Worm (Caenorhabditis elegans) whole organism, L3 larva: Measurements from ENCODE around the gene kup-1.

Source experiments
- ZK546.5 ChIP-seq: sonication (generic microtip); optimal IDR thresholded peaks from 2 replicates; lab custom pipeline; 2017; ENCODE audit warnings: missing biosample characterization, missing genetic modification characterization
- egl-27 ChIP-seq: sonication (generic microtip); optimal IDR thresholded peaks from 4 replicates; lab custom pipeline; 2017; ENCODE audit warnings: missing biosample characterization, missing genetic modification reagents, missing genetic modification characterization
- egl-5 ChIP-seq: fragments of 150-350 bp; optimal IDR thresholded peaks from 2 replicates; lab custom pipeline; 2017; ENCODE audit warnings: missing biosample characterization, missing genetic modification reagents, missing genetic modification characterization, inconsistent platforms
- elt-3 ChIP-seq, 3 experiments: fragments of 150-350 bp in 1 of 3; sonication (generic microtip) in 2 of 3; optimal IDR thresholded peaks; 2 replicates in 2 of 3; 4 replicates in 1 of 3; lab custom pipeline; 2014 to 2017; ENCODE audit warnings: missing biosample characterization in 3 of 3, missing genetic modification characterization in 3 of 3
- fos-1 ChIP-seq: fragments of 150-350 bp; optimal IDR thresholded peaks from 2 replicates; lab custom pipeline; 2014; ENCODE audit warnings: missing biosample characterization, missing genetic modification characterization
- jun-1 ChIP-seq: fragments of 150-350 bp; optimal IDR thresholded peaks from 2 replicates; lab custom pipeline; 2014; ENCODE audit warnings: missing biosample characterization, missing genetic modification reagents, missing genetic modification characterization
- lin-15B ChIP-seq: fragments of 150-350 bp; optimal IDR thresholded peaks from 2 replicates; lab custom pipeline; 2014; ENCODE audit warnings: missing biosample characterization, missing genetic modification characterization
- nhr-237 ChIP-seq: fragments of 150-350 bp; optimal IDR thresholded peaks from 2 replicates; lab custom pipeline; 2014; ENCODE audit warnings: missing biosample characterization, missing genetic modification characterization
- nhr-25 ChIP-seq: sonication (generic microtip); optimal IDR thresholded peaks from 2 replicates; lab custom pipeline; 2017; ENCODE audit warnings: missing biosample characterization, missing genetic modification characterization
- nhr-28 ChIP-seq: fragments of 150-350 bp; optimal IDR thresholded peaks from 2 replicates; lab custom pipeline; 2014; ENCODE audit warnings: missing biosample characterization, missing genetic modification characterization
- nhr-77 ChIP-seq: fragments of 150-350 bp; optimal IDR thresholded peaks from 2 replicates; lab custom pipeline; 2014; ENCODE audit warnings: missing biosample characterization, missing genetic modification characterization
- sea-2 ChIP-seq: fragments of 150-350 bp; sonication (generic microtip); optimal IDR thresholded peaks from 4 replicates; lab custom pipeline; 2014; ENCODE audit warnings: missing biosample characterization, missing genetic modification reagents, missing genetic modification characterization
- tbx-2 ChIP-seq: sonication (generic microtip); optimal IDR thresholded peaks from 2 replicates; lab custom pipeline; 2016; ENCODE audit warnings: mild to moderate bottlenecking, missing genetic modification characterization, missing compliant biosample characterization
- unc-62 ChIP-seq: fragments of 150-350 bp; sonication (generic microtip); optimal IDR thresholded peaks from 4 replicates; lab custom pipeline; 2014; ENCODE audit warnings: missing biosample characterization, missing genetic modification reagents, missing genetic modification characterization

DNA sequence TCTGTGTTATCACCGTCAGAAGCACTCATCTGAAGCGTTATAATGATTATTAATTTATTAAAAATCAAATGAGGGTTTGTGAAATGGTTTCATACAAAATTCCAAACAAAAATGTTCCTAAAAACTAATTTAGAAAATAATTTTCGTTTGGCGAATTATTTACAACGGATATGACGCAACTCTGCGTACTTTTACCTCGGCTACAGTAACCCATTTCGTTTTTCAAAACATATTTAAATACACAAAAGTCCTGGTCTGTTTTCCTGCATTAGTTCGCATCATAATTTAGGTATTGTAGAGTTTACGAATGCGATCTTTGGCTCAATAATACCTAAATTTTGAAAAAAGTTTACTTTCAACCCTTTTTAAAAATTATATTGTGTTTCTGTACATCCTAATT lies 19.0 kb upstream of the kup-1 start, which contains the start of gene R07B7.2:
- no peak for TF ChIP-seq nhr-25
- no peak for TF ChIP-seq tbx-2
- TF ChIP-seq ZK546.5 (tag; lab: Kevin White, UChicago): no peak
- TF ChIP-seq unc-62 (GFP tag; lab: Kevin White, UChicago): no peak
- TF ChIP-seq elt-3 (tag; optimal IDR thresholded peaks at IDR 0.05; lab: Kevin White, UChicago): no peak
- no peak for TF ChIP-seq egl-27 (tag; lab: Kevin White, UChicago)
- TF ChIP-seq nhr-28 (tag; lab: Kevin White, UChicago): no peak
- no peak for TF ChIP-seq jun-1 (tag; lab: Kevin White, UChicago)
- no peak for TF ChIP-seq egl-5
- TF ChIP-seq lin-15B (tag; lab: Kevin White, UChicago): no peak
- TF ChIP-seq nhr-77 (tag; lab: Kevin White, UChicago): no peak
- no peak for TF ChIP-seq sea-2
- no peak for TF ChIP-seq fos-1 (tag; lab: Kevin White, UChicago)
- TF ChIP-seq nhr-237 (tag; lab: Kevin White, UChicago): no peak
